Worm (Caenorhabditis elegans): ENCODE results near the gene M163.7.

M163.7 gene

DNA sequence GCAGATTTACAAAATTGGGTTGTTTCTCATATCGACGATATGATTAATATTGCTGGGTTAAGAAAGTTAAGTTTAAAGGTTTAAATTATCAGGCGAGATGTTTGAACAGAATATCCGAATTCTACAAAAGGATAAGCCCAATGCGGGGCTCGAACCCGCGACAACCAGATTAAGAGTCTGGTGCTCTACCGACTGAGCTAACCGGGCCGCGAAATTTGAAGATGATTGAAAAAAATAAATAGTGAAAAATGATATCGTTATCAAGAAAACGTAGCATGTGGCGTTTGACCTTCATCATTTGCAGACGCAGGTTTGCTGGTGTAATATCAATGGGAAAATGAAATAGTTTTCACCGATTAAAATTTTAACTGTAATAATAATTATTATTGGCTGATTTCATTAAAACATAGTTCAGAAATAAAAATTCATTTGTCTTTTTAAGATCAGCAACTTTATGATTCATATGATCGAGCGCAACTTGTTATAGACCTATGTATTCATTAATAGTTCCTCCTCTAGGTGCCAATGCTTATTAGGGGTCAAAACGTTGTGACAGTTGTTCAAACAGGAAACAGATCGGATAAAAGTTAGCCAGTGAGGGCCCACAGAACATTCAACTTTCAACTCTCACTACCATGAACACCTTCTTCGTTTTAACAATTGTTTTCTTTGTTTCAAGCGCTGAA lies 14.3 kb downstream of the M163.7 start, which contains the start of gene M163.11:
TSS of gene M163.11 (plus strand) at position 636 of the 686 bp plus-strand sequence.
- TF ChIP-seq ceh-82 (tag; optimal IDR thresholded peaks at IDR 0.05): no peak
- TF ChIP-seq sup-37 (GFP tag; optimal IDR thresholded peaks at IDR 0.05): no peak
- TF ChIP-seq nhr-20 (tag; optimal IDR thresholded peaks at IDR 0.05): peak; percentile 55
- no peak for TF ChIP-seq aly-2 (tag; optimal IDR thresholded peaks at IDR 0.05)
- TF ChIP-seq pax-3 (tag; optimal IDR thresholded peaks at IDR 0.05): no peak
- TF ChIP-seq dpl-1 (GFP tag; optimal IDR thresholded peaks at IDR 0.05): no peak
- TF ChIP-seq isw-1 (GFP tag; IDR thresholded peaks at IDR 0.05): no peak
- TF ChIP-seq nhr-90 (tag; optimal IDR thresholded peaks at IDR 0.05; ENCODE audit: poor library complexity): peak; percentile 54
- peak in 1 of 6 experiments; percentile 12 for TF ChIP-seq elt-3 (tag; optimal IDR thresholded peaks at IDR 0.05)
- TF ChIP-seq unc-30 (tag; optimal IDR thresholded peaks at IDR 0.05): no peak
- TF ChIP-seq mdl-1 (tag; optimal IDR thresholded peaks at IDR 0.05): peak in 1 of 2 experiments; percentile 5
- peak; percentile 49 for TF ChIP-seq snpc-4 (tag; optimal IDR thresholded peaks at IDR 0.05)
- peak; percentile 50 for TF ChIP-seq snu-23 (GFP tag; optimal IDR thresholded peaks at IDR 0.05)
- TF ChIP-seq blmp-1 (tag; optimal IDR thresholded peaks at IDR 0.05): no peak
- no peak for TF ChIP-seq lin-15B (tag; optimal IDR thresholded peaks at IDR 0.05)
- no peak for TF ChIP-seq lin-39 (tag; optimal IDR thresholded peaks at IDR 0.05)
- TF ChIP-seq mab-9 (GFP tag; IDR thresholded peaks at IDR 0.05): no peak
- no peak for TF ChIP-seq nhr-11 (tag; optimal IDR thresholded peaks at IDR 0.05)
- TF ChIP-seq fkh-4 (tag; optimal IDR thresholded peaks at IDR 0.05; ENCODE audit: borderline replicate concordance): no peak
- TF ChIP-seq nhr-71 (tag; optimal IDR thresholded peaks at IDR 0.05): peak; percentile 63
- TF ChIP-seq F16B12.6 (tag; optimal IDR thresholded peaks at IDR 0.05): no peak
- TF ChIP-seq nhr-19 (GFP tag; conservative IDR thresholded peaks at IDR 0.05): peak; percentile 58
- TF ChIP-seq nhr-47 (tag; optimal IDR thresholded peaks at IDR 0.05): peak; percentile 16
- TF ChIP-seq nhr-85 (tag): no peak
- TF ChIP-seq tlp-1 (tag; optimal IDR thresholded peaks at IDR 0.05): no peak
- no peak for TF ChIP-seq pqm-1 (tag; optimal IDR thresholded peaks at IDR 0.05)
- peak; percentile 24 for TF ChIP-seq elt-2 (tag; optimal IDR thresholded peaks at IDR 0.05)
- TF ChIP-seq sptf-1 (tag; optimal IDR thresholded peaks at IDR 0.05): no peak
- no peak for TF ChIP-seq sox-4 (tag; optimal IDR thresholded peaks at IDR 0.05)
- peak; percentile 6 for TF ChIP-seq lin-14 (GFP tag; optimal IDR thresholded peaks at IDR 0.05)
- peak in 1 of 2 experiments; percentile 40 for TF ChIP-seq lin-35 (GFP tag; optimal IDR thresholded peaks at IDR 0.05)
- TF ChIP-seq pag-3 (tag; optimal IDR thresholded peaks at IDR 0.05; ENCODE audit: borderline replicate concordance, insufficient read depth): no peak
- TF ChIP-seq aha-1 (tag; optimal IDR thresholded peaks at IDR 0.05): no peak
- no peak for TF ChIP-seq jun-1 (tag; optimal IDR thresholded peaks at IDR 0.05)
- TF ChIP-seq rnt-1 (tag; optimal IDR thresholded peaks at IDR 0.05): peak; percentile 55
- no peak for TF ChIP-seq unc-98 (GFP tag; IDR thresholded peaks at IDR 0.05)
- TF ChIP-seq C16A3.4 (tag; optimal IDR thresholded peaks at IDR 0.05): no peak
- no peak for TF ChIP-seq ets-5 (GFP tag; IDR thresholded peaks at IDR 0.05)
- TF ChIP-seq ceh-88 (GFP tag; IDR thresholded peaks at IDR 0.05): no peak
- TF ChIP-seq lsy-2 (tag; optimal IDR thresholded peaks at IDR 0.05): no peak

DNA sequence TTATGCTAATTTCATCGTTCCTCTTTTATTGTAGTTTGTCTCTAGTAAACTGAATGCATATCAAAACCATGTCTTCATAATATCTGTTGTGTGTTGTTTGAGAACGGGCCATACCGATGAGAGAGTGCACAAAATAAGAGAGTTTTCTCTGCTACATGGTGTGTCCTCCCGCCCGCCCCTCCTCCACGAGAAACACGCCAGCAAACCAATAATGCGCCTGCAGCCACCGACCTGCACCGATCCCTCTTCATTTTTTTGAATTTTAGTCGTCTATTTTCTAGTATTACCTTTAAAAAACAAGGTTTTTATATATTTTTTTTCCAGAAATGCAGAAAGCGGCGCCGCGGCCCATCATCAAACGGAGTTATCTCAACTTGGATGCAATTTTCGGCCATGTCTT lies 15.6 kb downstream of the M163.7 start, which contains the start of gene gfi-3:
TSS of gene gfi-3 (plus strand) at position 325 of the 400 bp plus-strand sequence.
- TF ChIP-seq pag-3 (tag; optimal IDR thresholded peaks at IDR 0.05; ENCODE audit: borderline replicate concordance, insufficient read depth) (no peak), dpl-1 (GFP tag; optimal IDR thresholded peaks at IDR 0.05) (peak; percentile 68 to 79 (median 74)), zag-1 (tag; optimal IDR thresholded peaks at IDR 0.05) (no peak), sup-37 (GFP tag; optimal IDR thresholded peaks at IDR 0.05) (peak; percentile 57), lin-15B (tag; optimal IDR thresholded peaks at IDR 0.05) (peak; percentile 43), ceh-8 (GFP tag; optimal IDR thresholded peaks at IDR 0.05) (peak; percentile 7), blmp-1 (tag; optimal IDR thresholded peaks at IDR 0.05) (peak; percentile 56), snu-23 (GFP tag; optimal IDR thresholded peaks at IDR 0.05) (peak; percentile 88), ama-1 (optimal IDR thresholded peaks at IDR 0.05) (no peak), tlp-1 (tag; optimal IDR thresholded peaks at IDR 0.05) (no peak), skn-1 (tag; optimal IDR thresholded peaks at IDR 0.05) (peak; percentile 60), lin-13 (GFP tag; optimal IDR thresholded peaks at IDR 0.05) (peak; percentile 85), zip-4 (GFP tag; optimal IDR thresholded peaks at IDR 0.05) (peak; percentile 51), C34B4.2 (tag; optimal IDR thresholded peaks at IDR 0.05) (no peak), fkh-4 (tag; optimal IDR thresholded peaks at IDR 0.05; ENCODE audit: borderline replicate concordance) (peak; percentile 17), nhr-19 (GFP tag; conservative IDR thresholded peaks at IDR 0.05) (peak; percentile 90), lin-39 (tag; optimal IDR thresholded peaks at IDR 0.05) (peak; percentile 85), nhr-71 (tag; optimal IDR thresholded peaks at IDR 0.05) (peak; percentile 93), egl-13 (tag; optimal IDR thresholded peaks at IDR 0.05) (no peak), mef-2 (tag; optimal IDR thresholded peaks at IDR 0.05) (no peak), elt-3 (tag; optimal IDR thresholded peaks at IDR 0.05) (peak in 3 of 6 experiments; percentile 7 to 74 (median 43)), hpl-2 (GFP tag; optimal IDR thresholded peaks at IDR 0.05) (peak; percentile 69), nhr-11 (tag; optimal IDR thresholded peaks at IDR 0.05) (peak; percentile 15)
